Worm (Caenorhabditis elegans) whole organism, mixed stage, embryonic: ENCODE measurements around the gene gnrr-6.

Experiments
- blmp-1 ChIP-seq: fragments of 150-350 bp; optimal IDR thresholded peaks from 2 replicates; lab custom pipeline; 2014; ENCODE audit warnings: missing biosample characterization, missing genetic modification characterization
- ceh-43 ChIP-seq: fragments of 200-800 bp; sonication (Bioruptor generic); optimal IDR thresholded peaks from 2 replicates; lab custom pipeline; 2018; ENCODE audit warnings: mild to moderate bottlenecking, missing genetic modification characterization, moderate library complexity, missing compliant biosample characterization
- elt-1 ChIP-seq: sonication (generic microtip); optimal IDR thresholded peaks from 2 replicates; lab custom pipeline; 2017; ENCODE audit warnings: missing genetic modification characterization, mild to moderate bottlenecking, missing compliant biosample characterization, antibody characterized with exemption, moderate library complexity, borderline replicate concordance; ENCODE audit not compliant: insufficient read depth
- elt-3 ChIP-seq: fragments of 150-350 bp; optimal IDR thresholded peaks from 2 replicates; lab custom pipeline; 2014; ENCODE audit warnings: missing biosample characterization, missing genetic modification characterization
- flh-1 ChIP-seq: fragments of 200-800 bp; sonication (Bioruptor generic); optimal IDR thresholded peaks from 2 replicates; lab custom pipeline; 2018; ENCODE audit warnings: mild to moderate bottlenecking, missing genetic modification characterization, moderate library complexity, missing compliant biosample characterization
- mab-5 ChIP-seq: fragments of 150-350 bp; optimal IDR thresholded peaks from 2 replicates; lab custom pipeline; 2014; ENCODE audit warnings: missing biosample characterization, missing genetic modification characterization
- mep-1 ChIP-seq: fragments of 150-350 bp; optimal IDR thresholded peaks from 2 replicates; lab custom pipeline; 2017; ENCODE audit warnings: missing biosample characterization, missing genetic modification reagents, missing genetic modification characterization, inconsistent platforms
- sem-2 ChIP-seq: fragments of 200-800 bp; sonication (Bioruptor generic); optimal IDR thresholded peaks from 2 replicates; lab custom pipeline; 2018; ENCODE audit warnings: mild to moderate bottlenecking, missing genetic modification characterization, missing compliant biosample characterization
- sptf-1 ChIP-seq: sonication (generic microtip); optimal IDR thresholded peaks from 2 replicates; lab custom pipeline; 2017; ENCODE audit warnings: mild to moderate bottlenecking, missing genetic modification characterization, moderate library complexity, missing compliant biosample characterization
- unc-120 ChIP-seq: sonication (generic microtip); optimal IDR thresholded peaks from 2 replicates; lab custom pipeline; 2017; ENCODE audit warnings: missing genetic modification characterization, missing compliant biosample characterization; ENCODE audit not compliant: poor library complexity, severe bottlenecking
- unc-62 ChIP-seq: fragments of 150-350 bp; optimal IDR thresholded peaks from 2 replicates; lab custom pipeline; 2014; ENCODE audit warnings: missing biosample characterization, missing genetic modification reagents, missing genetic modification characterization

The gnrr-6 gene

ce11 chrX:11226595-11226994 lies 47.9 kb downstream of the gnrr-6 start, which contains the start of gene C34F6.12:
C34F6.12 (minus strand) TSS chrX:11226695.
- no peak for TF ChIP-seq unc-62 (GFP tag; lab: Kevin White, UChicago)
- no peak for TF ChIP-seq flh-1
- TF ChIP-seq sem-2 = no peak
- no peak for TF ChIP-seq sptf-1 (tag; lab: Kevin White, UChicago)
- TF ChIP-seq blmp-1 (tag; lab: Kevin White, UChicago) = no peak
- TF ChIP-seq mep-1 (tag; lab: Kevin White, UChicago) = no peak
- TF ChIP-seq elt-3 = no peak
- no peak for TF ChIP-seq ceh-43 (GFP tag; lab: Kevin White, UChicago)
- no peak for TF ChIP-seq unc-120 (tag; lab: Kevin White, UChicago)
- TF ChIP-seq mab-5 (tag; lab: Kevin White, UChicago) = no peak
- no peak for TF ChIP-seq elt-1 (tag; lab: Kevin White, UChicago)
